Fruit fly (Drosophila melanogaster): ENCODE measurements around the gene sni.

DNA sequence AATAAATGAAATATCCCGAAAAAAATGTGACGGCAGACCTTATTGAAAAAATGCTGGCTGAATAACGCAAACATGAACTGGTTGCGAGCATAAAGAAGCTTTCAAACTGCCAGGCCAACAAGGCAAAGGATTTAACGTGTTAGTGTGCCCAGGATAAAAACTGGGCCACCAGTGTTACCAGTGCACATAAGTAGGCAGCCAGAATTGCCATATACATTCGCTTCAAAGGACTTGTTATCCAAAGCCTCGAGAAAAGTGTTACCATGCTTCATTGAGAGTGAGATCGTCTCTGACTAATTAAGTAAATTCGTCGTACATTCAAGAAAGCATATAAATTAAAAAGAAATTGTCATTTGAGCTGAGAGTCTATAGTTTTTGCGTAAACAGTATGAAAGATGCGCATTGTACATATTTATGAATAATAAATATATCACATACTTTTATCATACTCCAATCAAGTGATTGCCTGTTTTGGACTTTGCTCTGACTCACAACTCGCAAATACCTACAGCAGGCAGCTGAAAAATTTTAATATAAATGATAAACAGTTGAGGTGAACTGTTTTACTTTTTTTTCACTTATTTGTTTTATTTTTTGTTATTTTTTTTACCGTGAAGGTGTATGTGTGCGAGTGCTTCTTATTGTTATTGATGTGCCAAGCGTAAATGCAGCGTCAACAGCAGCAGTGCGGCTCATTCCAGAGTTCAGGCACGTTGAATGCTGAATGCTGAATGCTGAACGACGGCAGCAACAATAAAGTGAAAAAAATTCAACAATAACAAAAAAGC lies 12.4 kb downstream of the sni start:
- TF ChIP-seq Myc (optimal IDR thresholded peaks at IDR 0.05) (no peak), ttk (optimal IDR thresholded peaks at IDR 0.05) (no peak), insv (optimal IDR thresholded peaks at IDR 0.05) (no peak)

Measured in Kc167 (cell line).